Fruit fly (Drosophila melanogaster) whole organism: ENCODE data around the gene alpha-Est4.

ENCODE experiments used
- CG8478 ChIP-seq: fragments of >200 bp; optimal IDR thresholded peaks from 2 replicates; lab custom pipeline; 2018; ENCODE audit warnings: inconsistent platforms
- Dll ChIP-seq: fragments of >200 bp; optimal IDR thresholded peaks from 2 replicates; lab custom pipeline; 2017
- EcR ChIP-seq, 2 experiments: fragments of >200 bp; optimal IDR thresholded peaks; 2 replicates each; lab custom pipeline; 2017; ENCODE audit warnings: missing biosample characterization in 2 of 2, missing genetic modification characterization in 2 of 2, missing genetic modification reagents in 2 of 2
- pan ChIP-seq: fragments of >200 bp; optimal IDR thresholded peaks from 2 replicates; lab custom pipeline; 2017
- psq ChIP-seq: fragments of >200 bp; optimal IDR thresholded peaks from 2 replicates; lab custom pipeline; 2017
- usp ChIP-seq: fragments of >200 bp; optimal IDR thresholded peaks from 2 replicates; lab custom pipeline; 2017; ENCODE audit warnings: missing biosample characterization, missing genetic modification characterization, mixed read lengths

alpha-Est4 gene

dm6 chr3R:7523594-7523993, 14.8 kb downstream of the alpha-Est4 start, which contains the start of gene alpha-Est7:
TSS of gene alpha-Est7 (minus strand) at chr3R:7523753.
- TF ChIP-seq psq (lab: Kevin White, UChicago) (no peak), pan (lab: Kevin White, UChicago) (no peak), CG8478 (lab: Kevin White, UChicago) (no peak), usp (no peak), EcR (GFP tag; optimal IDR thresholded peaks at IDR 0.05; lab: Kevin White, UChicago) (no peak), Dll (lab: Kevin White, UChicago) (no peak)

- TF ChIP-seq pan (lab: Kevin White, UChicago), result no peak
- no peak for TF ChIP-seq usp
These were observed 16.0 kb downstream of the alpha-Est4 start for dm6 chr3R:7522266-7522955.

- TF ChIP-seq CG8478 (lab: Kevin White, UChicago) (no peak), EcR (GFP tag; optimal IDR thresholded peaks at IDR 0.05; lab: Kevin White, UChicago) (no peak), Dll (lab: Kevin White, UChicago) (no peak), psq (lab: Kevin White, UChicago) (no peak), usp (no peak), pan (lab: Kevin White, UChicago) (no peak)
These were observed 19.1 kb downstream of the alpha-Est4 start, which contains the start of gene Ubc84D for dm6 chr3R:7519356-7519755. TSS of gene Ubc84D (minus strand) at chr3R:7519456.

dm6 chr3R:7515599-7516069, 22.8 kb downstream of the alpha-Est4 start, which contains the start of gene alpha-Est8:
TSS of gene alpha-Est8 (minus strand) at chr3R:7515670.
- no peak for TF ChIP-seq usp
- no peak for TF ChIP-seq psq (lab: Kevin White, UChicago)
- TF ChIP-seq CG8478 (lab: Kevin White, UChicago), result no peak
- TF ChIP-seq Dll (lab: Kevin White, UChicago), result no peak
- TF ChIP-seq EcR (GFP tag; optimal IDR thresholded peaks at IDR 0.05; lab: Kevin White, UChicago), result no peak
- no peak for TF ChIP-seq pan (lab: Kevin White, UChicago)

dm6 chr3R:7514232-7514863, 24.1 kb downstream of the alpha-Est4 start:
- no peak for TF ChIP-seq psq (lab: Kevin White, UChicago)
- no peak for TF ChIP-seq pan (lab: Kevin White, UChicago)
- no peak for TF ChIP-seq CG8478 (lab: Kevin White, UChicago)
- TF ChIP-seq usp, result no peak
- TF ChIP-seq EcR (GFP tag; optimal IDR thresholded peaks at IDR 0.05; lab: Kevin White, UChicago), result no peak
- TF ChIP-seq Dll (lab: Kevin White, UChicago), result no peak

- TF ChIP-seq psq (lab: Kevin White, UChicago) (no peak), Dll (lab: Kevin White, UChicago) (no peak), usp (no peak), pan (lab: Kevin White, UChicago) (no peak), EcR (GFP tag; optimal IDR thresholded peaks at IDR 0.05; lab: Kevin White, UChicago) (no peak)
These were observed 30.1 kb downstream of the alpha-Est4 start for dm6 chr3R:7508198-7508837.

dm6 chr3R:7506314-7506988, 32.0 kb downstream of the alpha-Est4 start:
- no peak for TF ChIP-seq usp
- TF ChIP-seq EcR (GFP tag; optimal IDR thresholded peaks at IDR 0.05; lab: Kevin White, UChicago), result no peak
- no peak for TF ChIP-seq pan (lab: Kevin White, UChicago)
- TF ChIP-seq CG8478 (lab: Kevin White, UChicago), result no peak
- no peak for TF ChIP-seq Dll (lab: Kevin White, UChicago)

- TF ChIP-seq psq (lab: Kevin White, UChicago) (no peak), CG8478 (lab: Kevin White, UChicago) (no peak), usp (no peak), pan (lab: Kevin White, UChicago) (no peak), Dll (lab: Kevin White, UChicago) (no peak)
These were observed 33.2 kb downstream of the alpha-Est4 start, which contains the start of gene alpha-Est9 for dm6 chr3R:7504989-7505761. TSS of gene alpha-Est9 (minus strand) at chr3R:7505098.

dm6 chr3R:7503216-7503615, 35.2 kb downstream of the alpha-Est4 start:
- TF ChIP-seq Dll (lab: Kevin White, UChicago), result no peak
- TF ChIP-seq pan (lab: Kevin White, UChicago), result no peak
- TF ChIP-seq EcR (GFP tag; optimal IDR thresholded peaks at IDR 0.05; lab: Kevin White, UChicago), result no peak
- no peak for TF ChIP-seq CG8478 (lab: Kevin White, UChicago)
- TF ChIP-seq psq (lab: Kevin White, UChicago), result no peak

- no peak for TF ChIP-seq usp
These were observed 36.1 kb downstream of the alpha-Est4 start, which contains the start of gene Mics1 for dm6 chr3R:7502276-7502675. TSS of gene Mics1 (minus strand) at chr3R:7502376.

- TF ChIP-seq psq (lab: Kevin White, UChicago) (no peak), pan (lab: Kevin White, UChicago) (no peak), EcR (GFP tag; optimal IDR thresholded peaks at IDR 0.05; lab: Kevin White, UChicago) (no peak), Dll (lab: Kevin White, UChicago) (no peak), usp (no peak), CG8478 (lab: Kevin White, UChicago) (no peak)
These were observed 37.9 kb downstream of the alpha-Est4 start for dm6 chr3R:7500513-7500912.
